Fruit fly (Drosophila melanogaster): Measurements from ENCODE around the gene lectin-29Ca.

lectin-29Ca gene

dm6 chr2L:8371354-8371937, 22.6 kb downstream of the lectin-29Ca start:
- peak; percentile 61 for TF ChIP-seq Eip78C (GFP tag)
- peak; percentile 48 for TF ChIP-seq CG15336 (GFP tag; IDR thresholded peaks at IDR 0.05)
- no peak for TF ChIP-seq Ets96B (tag; optimal IDR thresholded peaks at IDR 0.05)
- no peak for TF ChIP-seq CG10631 (GFP tag; optimal IDR thresholded peaks at IDR 0.05)
- TF ChIP-seq Ets21C (GFP tag; optimal IDR thresholded peaks at IDR 0.05): no peak
- TF ChIP-seq Hr38 (GFP tag; optimal IDR thresholded peaks at IDR 0.05): no peak
- no peak for TF ChIP-seq ss (GFP tag; optimal IDR thresholded peaks at IDR 0.05)
- no peak for TF ChIP-seq eg (GFP tag; IDR thresholded peaks at IDR 0.05)
- no peak for TF ChIP-seq net (GFP tag; optimal IDR thresholded peaks at IDR 0.05)
- peak; percentile 56 for TF ChIP-seq CG32006 (GFP tag; optimal IDR thresholded peaks at IDR 0.05)
- TF ChIP-seq achi (GFP tag; optimal IDR thresholded peaks at IDR 0.05): peak; percentile 39
- no peak for TF ChIP-seq fkh (GFP tag; optimal IDR thresholded peaks at IDR 0.05)
- peak; percentile 15 for TF ChIP-seq dsx (GFP tag; optimal IDR thresholded peaks at IDR 0.05; ENCODE audit: poor library complexity, severe bottlenecking)
- no peak for TF ChIP-seq CG11762 (GFP tag; optimal IDR thresholded peaks at IDR 0.05; ENCODE audit: insufficient read depth)
- TF ChIP-seq CG7368 (GFP tag; optimal IDR thresholded peaks at IDR 0.05): no peak
- peak; percentile 41; the same call in 1 of the 3 replicates for TF ChIP-seq CG8119 (GFP tag; IDR thresholded peaks at IDR 0.05)
- TF ChIP-seq acj6 (GFP tag; optimal IDR thresholded peaks at IDR 0.05): peak; percentile 40
- no peak for TF ChIP-seq CG8632 (GFP tag; optimal IDR thresholded peaks at IDR 0.05)
- TF ChIP-seq CG3032 (tag; optimal IDR thresholded peaks at IDR 0.05): no peak
- TF ChIP-seq CG3919 (GFP tag; optimal IDR thresholded peaks at IDR 0.05): no peak
- TF ChIP-seq CG6276 (GFP tag; optimal IDR thresholded peaks at IDR 0.05): peak; percentile 14
- TF ChIP-seq Hr39 (GFP tag; optimal IDR thresholded peaks at IDR 0.05): no peak
- TF ChIP-seq CG9139 (GFP tag; optimal IDR thresholded peaks at IDR 0.05): no peak
- TF ChIP-seq Smox (GFP tag; optimal IDR thresholded peaks at IDR 0.05): no peak
- TF ChIP-seq CG31627 (GFP tag; optimal IDR thresholded peaks at IDR 0.05): no peak
- no peak for TF ChIP-seq Eip75B (GFP tag; optimal IDR thresholded peaks at IDR 0.05)
- TF ChIP-seq CG6163 (GFP tag; IDR thresholded peaks at IDR 0.05): no peak
- TF ChIP-seq OdsH (GFP tag; optimal IDR thresholded peaks at IDR 0.05): peak; percentile 16

dm6 chr2L:8370364-8371326, 23.4 kb downstream of the lectin-29Ca start, which contains the start of gene CG17292:
CG17292 (plus strand) TSS chr2L:8370454.
- TF ChIP-seq CG3919 (GFP tag; optimal IDR thresholded peaks at IDR 0.05) (no peak), CG34406 (GFP tag; optimal IDR thresholded peaks at IDR 0.05) (no peak), topi (GFP tag; optimal IDR thresholded peaks at IDR 0.05) (peak; percentile 6), achi (GFP tag; optimal IDR thresholded peaks at IDR 0.05) (peak; percentile 35), Met (GFP tag; optimal IDR thresholded peaks at IDR 0.05) (peak; percentile 9), CG9139 (GFP tag; optimal IDR thresholded peaks at IDR 0.05) (no peak), Lpt (GFP tag; optimal IDR thresholded peaks at IDR 0.05) (peak; percentile 38), net (GFP tag; optimal IDR thresholded peaks at IDR 0.05) (no peak), CG4318 (GFP tag; optimal IDR thresholded peaks at IDR 0.05) (no peak), Sox102F (GFP tag; optimal IDR thresholded peaks at IDR 0.05) (no peak), CG6808 (GFP tag; optimal IDR thresholded peaks at IDR 0.05) (no peak), fd85E (GFP tag; optimal IDR thresholded peaks at IDR 0.05) (no peak), CG10631 (GFP tag; optimal IDR thresholded peaks at IDR 0.05) (no peak), Hr4 (GFP tag; optimal IDR thresholded peaks at IDR 0.05) (no peak), CG6792 (GFP tag; optimal IDR thresholded peaks at IDR 0.05) (peak; percentile 13), CG11762 (GFP tag; optimal IDR thresholded peaks at IDR 0.05; ENCODE audit: insufficient read depth) (no peak), CG10669 (GFP tag; optimal IDR thresholded peaks at IDR 0.05) (no peak), dsx (GFP tag; optimal IDR thresholded peaks at IDR 0.05; ENCODE audit: poor library complexity, severe bottlenecking) (no peak), fd59A (GFP tag; optimal IDR thresholded peaks at IDR 0.05) (no peak), lz (GFP tag; optimal IDR thresholded peaks at IDR 0.05) (no peak), Eip75B (GFP tag; optimal IDR thresholded peaks at IDR 0.05) (no peak), CG6163 (GFP tag; IDR thresholded peaks at IDR 0.05) (peak; percentile 47; the same call in 1 of the 3 replicates), CG15336 (GFP tag; IDR thresholded peaks at IDR 0.05) (peak; percentile 43; the same call in 1 of the 2 replicates), spab (GFP tag; optimal IDR thresholded peaks at IDR 0.05) (no peak), Sox14 (GFP tag; optimal IDR thresholded peaks at IDR 0.05) (no peak), Sox15 (GFP tag; optimal IDR thresholded peaks at IDR 0.05) (no peak), CG8319 (GFP tag; optimal IDR thresholded peaks at IDR 0.05) (no peak), Ets21C (GFP tag; optimal IDR thresholded peaks at IDR 0.05) (no peak), CG32006 (GFP tag; optimal IDR thresholded peaks at IDR 0.05) (no peak), CG11294 (GFP tag; IDR thresholded peaks at IDR 0.05) (no peak), Hr39 (GFP tag; optimal IDR thresholded peaks at IDR 0.05) (no peak)

Measured in whole organism, prepupa.